Fruit fly (Drosophila melanogaster) Kc167 (cell line): ENCODE results near the gene CG34310.

Experiments
- Myc ChIP-seq: fragments of >200 bp; optimal IDR thresholded peaks from 2 replicates; lab custom pipeline; 2017; ENCODE audit warnings: missing external identifiers
- Sin3A ChIP-seq: fragments of >200 bp; optimal IDR thresholded peaks from 2 replicates; lab custom pipeline; 2018; ENCODE audit warnings: missing external identifiers
- h ChIP-seq: fragments of >200 bp; optimal IDR thresholded peaks from 3 replicates; lab custom pipeline; 2018; ENCODE audit warnings: missing external identifiers
- insv ChIP-seq: fragments of >200 bp; optimal IDR thresholded peaks from 3 replicates; lab custom pipeline; 2018; ENCODE audit warnings: missing external identifiers
- psq ChIP-seq: fragments of >200 bp; optimal IDR thresholded peaks from 2 replicates; lab custom pipeline; 2017; ENCODE audit warnings: missing external identifiers
- ttk ChIP-seq: sonication (Bioruptor generic); optimal IDR thresholded peaks from 2 replicates; lab custom pipeline; 2017; ENCODE audit warnings: missing external identifiers

Gene CG34310

dm6 chr2L:6717460-6717859, 54.0 kb downstream of the CG34310 start, which contains the start of gene Aatf:
Aatf (plus strand) TSS chr2L:6717625.
- no peak for TF ChIP-seq insv
- no peak for TF ChIP-seq h (lab: Kevin White, UChicago)
- TF ChIP-seq ttk (lab: Kevin White, UChicago) = no peak
- no peak for TF ChIP-seq Myc (lab: Kevin White, UChicago)
- no peak for TF ChIP-seq psq (lab: Kevin White, UChicago)
- no peak for TF ChIP-seq Sin3A (lab: Kevin White, UChicago)

- TF ChIP-seq Sin3A (lab: Kevin White, UChicago) (no peak), Myc (lab: Kevin White, UChicago) (no peak), h (lab: Kevin White, UChicago) (no peak), psq (lab: Kevin White, UChicago) (no peak), insv (no peak), ttk (lab: Kevin White, UChicago) (no peak)
These were observed 58.2 kb downstream of the CG34310 start for dm6 chr2L:6721710-6722109.

- TF ChIP-seq Sin3A (lab: Kevin White, UChicago) = no peak
- no peak for TF ChIP-seq Myc (lab: Kevin White, UChicago)
- TF ChIP-seq h (lab: Kevin White, UChicago) = no peak
- TF ChIP-seq ttk (lab: Kevin White, UChicago) = no peak
- TF ChIP-seq psq (lab: Kevin White, UChicago) = no peak
- no peak for TF ChIP-seq insv
These were observed 59.6 kb downstream of the CG34310 start, which contains the start of gene homer for dm6 chr2L:6722822-6723749. homer (minus strand) TSS chr2L:6723359.

dm6 chr2L:6723750-6724503, 60.5 kb downstream of the CG34310 start, which contains the start of gene Liprin-alpha:
Liprin-alpha (plus strand) TSS chr2L:6723903.
- TF ChIP-seq Myc (lab: Kevin White, UChicago) (no peak), insv (no peak), ttk (lab: Kevin White, UChicago) (no peak), psq (lab: Kevin White, UChicago) (no peak), Sin3A (lab: Kevin White, UChicago) (no peak)
